Worm (Caenorhabditis elegans): ENCODE measurements around the gene gab-1.

gab-1 gene

ce11 chrIII:12779676-12780337, at the start of gene gab-1:
Gene gab-1, minus strand, starts transcription at chrIII:12779726.
- TF ChIP-seq ama-1 (optimal IDR thresholded peaks at IDR 0.05), result no peak

- TF ChIP-seq hnd-1 (tag; optimal IDR thresholded peaks at IDR 0.05) (no peak), scrt-1 (GFP tag; IDR thresholded peaks at IDR 0.05) (no peak)
Measured at ce11 chrIII:12829068-12829467, 49.5 kb upstream of the gab-1 start, which contains the start of gene Y37D8A.3. Gene Y37D8A.3, plus strand, starts transcription at chrIII:12829368.

- TF ChIP-seq ceh-36 (tag; optimal IDR thresholded peaks at IDR 0.05), result peak; percentile 72
- TF ChIP-seq F13C5.2 (tag; optimal IDR thresholded peaks at IDR 0.05), result no peak
Measured at ce11 chrIII:12822608-12823261, 43.2 kb upstream of the gab-1 start.

- TF ChIP-seq flt-1 (GFP tag; IDR thresholded peaks at IDR 0.05) (no peak), tbx-37 (GFP tag; conservative IDR thresholded peaks at IDR 0.05) (no peak), ceh-36 (tag; optimal IDR thresholded peaks at IDR 0.05) (no peak), aly-1 (tag; optimal IDR thresholded peaks at IDR 0.05) (no peak), tbx-11 (GFP tag; IDR thresholded peaks at IDR 0.05) (no peak), tra-4 (tag; optimal IDR thresholded peaks at IDR 0.05) (no peak), F13C5.2 (tag; optimal IDR thresholded peaks at IDR 0.05) (no peak), pes-1 (GFP tag; IDR thresholded peaks at IDR 0.05) (no peak), hmbx-1 (tag; optimal IDR thresholded peaks at IDR 0.05) (no peak), ama-1 (optimal IDR thresholded peaks at IDR 0.05) (no peak), ets-7 (tag; optimal IDR thresholded peaks at IDR 0.05) (no peak)
Measured at ce11 chrIII:12821331-12821730, 41.8 kb upstream of the gab-1 start.

- no peak for TF ChIP-seq B0310.2 (tag; optimal IDR thresholded peaks at IDR 0.05)
- no peak for TF ChIP-seq hmg-4 (GFP tag; optimal IDR thresholded peaks at IDR 0.05)
- TF ChIP-seq hmbx-1 (tag; optimal IDR thresholded peaks at IDR 0.05), result no peak
- TF ChIP-seq tbx-37 (GFP tag; conservative IDR thresholded peaks at IDR 0.05), result no peak
- no peak for TF ChIP-seq tbx-11 (GFP tag; IDR thresholded peaks at IDR 0.05)
- TF ChIP-seq ets-7 (tag; optimal IDR thresholded peaks at IDR 0.05), result no peak
- no peak for TF ChIP-seq sea-1 (GFP tag; conservative IDR thresholded peaks at IDR 0.05)
- TF ChIP-seq F13C5.2 (tag; optimal IDR thresholded peaks at IDR 0.05), result no peak
- TF ChIP-seq hnd-1 (tag; optimal IDR thresholded peaks at IDR 0.05), result no peak
- no peak for TF ChIP-seq ama-1 (optimal IDR thresholded peaks at IDR 0.05)
- no peak for TF ChIP-seq scrt-1 (GFP tag; IDR thresholded peaks at IDR 0.05)
- no peak for TF ChIP-seq aly-1 (tag; optimal IDR thresholded peaks at IDR 0.05)
- TF ChIP-seq flt-1 (GFP tag; IDR thresholded peaks at IDR 0.05), result no peak
- TF ChIP-seq pes-1 (GFP tag; IDR thresholded peaks at IDR 0.05), result no peak
- TF ChIP-seq ceh-13 (GFP tag; optimal IDR thresholded peaks at IDR 0.05), result no peak
- no peak for TF ChIP-seq ceh-36 (tag; optimal IDR thresholded peaks at IDR 0.05)
- no peak for TF ChIP-seq tra-4 (tag; optimal IDR thresholded peaks at IDR 0.05)
Measured at ce11 chrIII:12819909-12820308, 40.4 kb upstream of the gab-1 start, which contains the start of the genes Y37D8A.2 and Y37D8A.25. Gene Y37D8A.2, plus strand, starts transcription at chrIII:12820193. Gene Y37D8A.25, minus strand, starts transcription at chrIII:12820253.

- TF ChIP-seq hnd-1 (tag; optimal IDR thresholded peaks at IDR 0.05), result no peak
- no peak for TF ChIP-seq hmg-4 (GFP tag; optimal IDR thresholded peaks at IDR 0.05)
- TF ChIP-seq tra-4 (tag; optimal IDR thresholded peaks at IDR 0.05), result no peak
Measured at ce11 chrIII:12819148-12819547, 39.6 kb upstream of the gab-1 start.

- TF ChIP-seq hmbx-1 (tag; optimal IDR thresholded peaks at IDR 0.05) (no peak), pes-1 (GFP tag; IDR thresholded peaks at IDR 0.05) (no peak), hmg-4 (GFP tag; optimal IDR thresholded peaks at IDR 0.05) (no peak), ceh-13 (GFP tag; optimal IDR thresholded peaks at IDR 0.05) (no peak), B0310.2 (tag; optimal IDR thresholded peaks at IDR 0.05) (no peak), aly-1 (tag; optimal IDR thresholded peaks at IDR 0.05) (no peak), scrt-1 (GFP tag; IDR thresholded peaks at IDR 0.05) (no peak), ama-1 (optimal IDR thresholded peaks at IDR 0.05) (no peak), tra-4 (tag; optimal IDR thresholded peaks at IDR 0.05) (no peak), sea-1 (GFP tag; conservative IDR thresholded peaks at IDR 0.05) (no peak), flt-1 (GFP tag; IDR thresholded peaks at IDR 0.05) (no peak), tbx-37 (GFP tag; conservative IDR thresholded peaks at IDR 0.05) (no peak), hnd-1 (tag; optimal IDR thresholded peaks at IDR 0.05) (no peak), tbx-11 (GFP tag; IDR thresholded peaks at IDR 0.05) (no peak), F13C5.2 (tag; optimal IDR thresholded peaks at IDR 0.05) (no peak), ceh-36 (tag; optimal IDR thresholded peaks at IDR 0.05) (no peak), ets-7 (tag; optimal IDR thresholded peaks at IDR 0.05) (no peak)
Measured at ce11 chrIII:12818050-12818738, 38.7 kb upstream of the gab-1 start, which contains the start of gene arx-5. Gene arx-5, minus strand, starts transcription at chrIII:12818100.

- TF ChIP-seq pes-1 (GFP tag; IDR thresholded peaks at IDR 0.05) (no peak), sea-1 (GFP tag; conservative IDR thresholded peaks at IDR 0.05) (no peak), ama-1 (optimal IDR thresholded peaks at IDR 0.05) (no peak), hmbx-1 (tag; optimal IDR thresholded peaks at IDR 0.05) (no peak), tra-4 (tag; optimal IDR thresholded peaks at IDR 0.05) (no peak), flt-1 (GFP tag; IDR thresholded peaks at IDR 0.05) (no peak), tbx-11 (GFP tag; IDR thresholded peaks at IDR 0.05) (no peak), scrt-1 (GFP tag; IDR thresholded peaks at IDR 0.05) (no peak)
Measured at ce11 chrIII:12813193-12813592, 33.7 kb upstream of the gab-1 start, which contains the start of gene BE10.4. Gene BE10.4, plus strand, starts transcription at chrIII:12813493.

Measured in whole organism, early embryonic.